Fruit fly (Drosophila melanogaster) S2 (cell line): ENCODE data around the gene CG4733.

Source experiments
- CG8478 ChIP-seq: fragments of >200 bp; optimal IDR thresholded peaks from 2 replicates; lab custom pipeline; 2018
- CTCF ChIP-seq, 2 experiments: fragments of >200 bp; optimal IDR thresholded peaks; 2 replicates each; lab custom pipeline; 2018

The CG4733 gene

dm6 chr3R:19908863-19909343, 18.4 kb downstream of the CG4733 start:
- TF ChIP-seq CTCF (optimal IDR thresholded peaks at IDR 0.05; lab: Kevin White, UChicago) (no peak), CG8478 (lab: Kevin White, UChicago) (no peak)

DNA sequence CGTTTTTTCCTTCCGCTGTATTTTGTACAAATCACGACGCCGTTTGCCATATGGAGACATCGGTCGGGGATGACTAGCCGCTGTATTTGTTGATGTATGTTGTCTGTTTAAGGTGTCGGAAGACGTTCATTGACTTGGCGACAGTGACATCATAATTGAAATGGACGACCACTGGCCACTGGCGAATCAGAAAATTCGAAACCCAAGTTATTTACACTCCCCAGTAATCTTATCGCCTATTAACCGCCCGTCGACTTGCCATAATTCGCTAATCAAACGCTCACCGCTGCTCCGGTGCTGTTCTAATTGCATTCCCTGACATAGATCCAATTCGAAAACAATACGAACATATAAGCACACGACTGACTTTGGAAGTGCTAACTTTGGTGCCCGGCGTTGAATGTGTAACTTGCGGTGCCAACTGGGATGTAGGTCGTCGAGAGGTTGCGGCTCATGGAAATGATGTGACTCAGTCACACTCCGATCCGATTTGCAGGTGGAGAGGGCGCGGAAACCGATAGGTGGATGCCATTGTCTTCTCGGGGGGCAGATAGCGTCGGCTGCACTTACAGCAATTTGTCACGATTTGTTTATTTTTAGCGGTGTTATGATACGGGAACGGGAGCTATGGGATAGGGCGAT, 19.2 kb downstream of the CG4733 start:
- TF ChIP-seq CTCF (optimal IDR thresholded peaks at IDR 0.05; lab: Kevin White, UChicago) (no peak), CG8478 (lab: Kevin White, UChicago) (no peak)

DNA sequence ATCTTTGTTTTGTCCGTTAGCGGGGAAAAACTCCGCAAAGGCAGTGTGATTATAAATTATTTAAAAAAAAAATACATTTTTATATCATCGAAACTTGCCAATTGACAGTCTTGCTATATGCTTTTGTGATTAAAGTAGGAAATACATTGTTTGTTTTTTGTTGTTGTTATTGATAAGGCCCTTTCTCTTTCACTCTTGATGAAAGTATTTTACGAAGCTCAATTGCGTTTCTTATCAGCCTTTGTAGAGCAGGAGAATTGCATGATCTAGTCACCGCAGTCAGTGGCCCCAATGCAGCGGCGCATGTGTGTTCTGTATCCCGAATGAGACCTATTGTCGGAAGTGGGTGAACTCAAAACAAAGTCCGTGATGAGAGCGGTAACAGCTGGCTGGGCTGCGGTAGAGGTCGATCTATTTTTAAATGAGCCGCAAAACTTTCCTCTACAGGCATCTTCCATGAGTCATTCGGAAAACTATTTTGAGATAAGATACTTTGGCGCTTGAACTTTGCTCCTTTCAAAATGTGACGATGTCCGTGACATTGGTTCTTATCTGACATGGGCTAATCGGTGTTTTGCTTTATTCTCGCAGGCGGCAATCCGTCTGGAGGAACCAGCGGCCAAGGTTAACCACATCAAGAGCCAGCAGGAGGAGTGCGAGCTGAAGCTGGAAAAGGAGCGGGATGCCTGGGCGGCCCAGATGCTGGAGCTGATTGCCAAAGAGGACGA, 20.0 kb downstream of the CG4733 start:
- no peak for TF ChIP-seq CG8478 (lab: Kevin White, UChicago)
- no peak for TF ChIP-seq CTCF (optimal IDR thresholded peaks at IDR 0.05; lab: Kevin White, UChicago)

DNA sequence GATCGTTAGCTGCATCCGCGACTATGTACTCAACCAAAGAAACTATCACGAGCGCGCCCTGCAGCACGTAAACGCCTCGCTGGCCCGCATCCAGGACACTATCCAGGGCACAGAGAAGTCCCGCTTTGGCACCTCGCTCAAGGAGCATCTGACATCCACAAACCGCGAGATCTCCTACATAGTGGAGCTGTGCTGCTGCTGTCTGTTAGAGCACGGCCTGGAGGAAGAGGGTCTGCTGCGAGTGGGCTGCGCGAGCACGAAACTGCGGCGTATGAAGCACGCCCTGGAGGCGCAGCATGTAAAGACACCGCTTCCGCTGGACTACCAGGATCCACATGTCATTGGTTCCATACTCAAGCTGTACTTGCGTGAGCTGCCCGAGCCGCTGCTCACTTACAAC, 20.5 kb downstream of the CG4733 start:
- TF ChIP-seq CG8478 (lab: Kevin White, UChicago) (no peak), CTCF (optimal IDR thresholded peaks at IDR 0.05; lab: Kevin White, UChicago) (no peak)

DNA sequence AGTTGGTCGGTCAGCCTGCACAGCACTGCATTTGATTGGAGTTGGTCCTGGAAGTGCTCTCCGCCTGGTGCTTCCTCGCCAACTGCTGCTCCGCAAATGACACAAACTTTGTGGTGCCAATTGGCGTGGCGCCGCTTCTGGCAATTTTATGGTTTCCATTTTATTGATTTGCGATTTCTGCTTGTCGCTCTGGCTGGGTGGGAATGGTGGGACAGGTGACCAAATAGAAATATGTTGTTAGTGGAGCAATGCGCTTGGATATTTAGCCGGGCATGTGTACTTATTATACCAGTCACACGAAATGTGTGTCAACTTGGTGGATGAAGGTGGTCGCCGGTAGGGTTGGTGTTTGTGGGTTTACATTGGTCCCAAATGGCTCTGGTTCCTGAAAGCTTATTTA, 24.8 kb downstream of the CG4733 start, which contains the start of the genes Xport-A and Xport-B:
TSS of gene Xport-A (minus strand) at position 101 of the 400 bp plus-strand sequence.
TSS of gene Xport-B (minus strand) at position 101 of the 400 bp plus-strand sequence.
- no peak for TF ChIP-seq CTCF (optimal IDR thresholded peaks at IDR 0.05; lab: Kevin White, UChicago)
- TF ChIP-seq CG8478 (lab: Kevin White, UChicago) = no peak

DNA sequence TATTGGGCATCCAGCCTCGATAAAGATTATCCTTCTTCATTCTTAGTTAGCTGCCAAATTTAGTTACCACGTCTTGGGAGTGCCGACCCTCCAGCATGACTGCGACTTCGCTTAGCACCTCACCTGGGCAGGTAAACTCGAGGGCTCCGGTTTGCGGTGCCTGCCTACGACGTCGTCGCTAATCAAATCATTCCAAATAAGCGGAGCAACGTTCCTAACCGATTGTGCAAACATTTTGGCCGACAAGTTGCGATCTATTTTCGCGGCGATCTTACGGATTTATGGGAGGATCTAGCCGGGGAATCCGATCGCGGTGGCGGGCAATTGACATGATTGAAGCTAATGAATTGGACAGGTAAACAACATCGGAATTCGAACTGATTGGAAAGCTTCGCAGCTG, 27.2 kb downstream of the CG4733 start, which contains the start of gene CG4465:
TSS of gene CG4465 (minus strand) at position 101 of the 400 bp plus-strand sequence.
- TF ChIP-seq CG8478 (lab: Kevin White, UChicago) (no peak), CTCF (optimal IDR thresholded peaks at IDR 0.05; lab: Kevin White, UChicago) (no peak)

dm6 chr3R:19918207-19918606, 27.7 kb downstream of the CG4733 start, which contains the start of gene CG4770:
CG4770 (plus strand) TSS chr3R:19918507.
- TF ChIP-seq CTCF (optimal IDR thresholded peaks at IDR 0.05; lab: Kevin White, UChicago) (no peak), CG8478 (lab: Kevin White, UChicago) (no peak)

- no peak for TF ChIP-seq CTCF (optimal IDR thresholded peaks at IDR 0.05; lab: Kevin White, UChicago)
- no peak for TF ChIP-seq CG8478 (lab: Kevin White, UChicago)
These were observed 33.8 kb downstream of the CG4733 start for dm6 chr3R:19924331-19924730.

DNA sequence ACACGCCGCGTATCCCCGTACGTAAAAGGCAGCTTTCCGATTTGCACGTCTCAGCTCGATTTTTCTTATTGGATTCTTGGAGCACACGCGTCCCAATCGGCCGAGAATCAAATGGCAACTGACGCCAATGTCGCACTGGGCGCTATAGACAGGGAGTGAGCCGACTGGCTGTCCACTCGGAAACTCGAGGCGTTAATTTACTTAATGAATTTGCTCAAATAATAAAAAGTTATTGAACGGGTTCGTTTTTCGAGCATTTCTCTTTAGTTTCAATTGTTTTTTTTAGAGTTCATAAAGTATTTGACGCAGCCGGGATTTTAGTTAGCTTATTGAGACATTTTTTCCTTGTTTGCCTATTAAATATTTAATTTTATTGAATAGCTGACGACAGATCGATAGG, 34.8 kb downstream of the CG4733 start, which contains the start of gene CG4462:
TSS of gene CG4462 (minus strand) at position 101 of the 400 bp plus-strand sequence.
- no peak for TF ChIP-seq CTCF (optimal IDR thresholded peaks at IDR 0.05; lab: Kevin White, UChicago)
- TF ChIP-seq CG8478 (lab: Kevin White, UChicago) = no peak

dm6 chr3R:19928544-19928943, 38.1 kb downstream of the CG4733 start, which contains the start of gene CG4459:
CG4459 (minus strand) TSS chr3R:19928644.
- TF ChIP-seq CTCF (optimal IDR thresholded peaks at IDR 0.05; lab: Kevin White, UChicago) = no peak
- no peak for TF ChIP-seq CG8478 (lab: Kevin White, UChicago)

DNA sequence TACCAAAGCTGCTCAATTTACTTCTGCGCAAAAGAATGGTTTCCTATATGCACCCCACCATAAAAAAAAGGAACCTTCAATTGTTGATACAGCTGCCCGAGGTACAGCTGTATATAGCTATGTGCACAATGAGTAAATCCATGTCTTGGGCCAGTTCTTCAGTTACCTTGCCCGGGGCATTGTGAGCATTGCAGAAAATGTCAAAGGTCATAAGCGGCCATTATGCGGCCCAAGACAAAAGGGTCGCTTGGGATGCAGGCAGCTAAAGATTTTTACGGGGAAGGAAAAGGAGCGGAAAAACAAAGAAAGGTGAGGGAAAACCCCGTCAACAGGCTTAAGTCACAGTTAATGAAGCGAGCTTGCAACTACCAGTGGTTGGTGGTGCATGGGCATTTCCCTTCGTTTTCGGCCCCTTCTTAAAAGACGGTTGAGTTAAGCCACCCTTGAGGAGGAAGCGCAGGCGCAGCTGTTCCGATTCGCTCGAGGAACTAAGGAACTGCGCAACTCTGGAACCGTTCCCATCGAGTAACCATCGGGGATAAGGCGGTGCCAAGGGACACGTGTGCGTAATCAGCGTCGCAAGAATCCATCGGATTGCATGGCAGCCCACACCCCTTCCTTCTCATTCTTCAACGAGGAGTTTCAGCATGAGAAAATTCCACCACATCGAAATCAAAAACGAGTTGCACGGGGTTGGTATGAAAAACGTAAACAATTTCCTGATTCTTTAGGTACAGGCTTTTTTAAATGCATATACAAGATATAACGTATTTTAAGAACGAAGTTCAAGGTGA, 40.6 kb downstream of the CG4733 start:
- no peak for TF ChIP-seq CG8478 (lab: Kevin White, UChicago)

dm6 chr3R:19932169-19932568, 41.7 kb downstream of the CG4733 start:
- TF ChIP-seq CG8478 (lab: Kevin White, UChicago) (no peak), CTCF (optimal IDR thresholded peaks at IDR 0.05; lab: Kevin White, UChicago) (no peak)

- no peak for TF ChIP-seq CTCF (optimal IDR thresholded peaks at IDR 0.05; lab: Kevin White, UChicago)
- TF ChIP-seq CG8478 (lab: Kevin White, UChicago) = no peak
These were observed 44.6 kb downstream of the CG4733 start, which contains the start of gene mira for dm6 chr3R:19934840-19935776. mira (minus strand) TSS chr3R:19935120.
